Fruit fly (Drosophila melanogaster) whole organism: ENCODE results near the gene CG5909.

ENCODE experiments used
- CG8478 ChIP-seq: fragments of >200 bp; optimal IDR thresholded peaks from 2 replicates; lab custom pipeline; 2018; ENCODE audit warnings: inconsistent platforms
- Dll ChIP-seq: fragments of >200 bp; optimal IDR thresholded peaks from 2 replicates; lab custom pipeline; 2017
- EcR ChIP-seq, 2 experiments: fragments of >200 bp; optimal IDR thresholded peaks; 2 replicates each; lab custom pipeline; 2017; ENCODE audit warnings: missing biosample characterization in 2 of 2, missing genetic modification characterization in 2 of 2, missing genetic modification reagents in 2 of 2
- pan ChIP-seq: fragments of >200 bp; optimal IDR thresholded peaks from 2 replicates; lab custom pipeline; 2017
- psq ChIP-seq: fragments of >200 bp; optimal IDR thresholded peaks from 2 replicates; lab custom pipeline; 2017
- usp ChIP-seq: fragments of >200 bp; optimal IDR thresholded peaks from 2 replicates; lab custom pipeline; 2017; ENCODE audit warnings: missing biosample characterization, missing genetic modification characterization, mixed read lengths

Gene CG5909

DNA sequence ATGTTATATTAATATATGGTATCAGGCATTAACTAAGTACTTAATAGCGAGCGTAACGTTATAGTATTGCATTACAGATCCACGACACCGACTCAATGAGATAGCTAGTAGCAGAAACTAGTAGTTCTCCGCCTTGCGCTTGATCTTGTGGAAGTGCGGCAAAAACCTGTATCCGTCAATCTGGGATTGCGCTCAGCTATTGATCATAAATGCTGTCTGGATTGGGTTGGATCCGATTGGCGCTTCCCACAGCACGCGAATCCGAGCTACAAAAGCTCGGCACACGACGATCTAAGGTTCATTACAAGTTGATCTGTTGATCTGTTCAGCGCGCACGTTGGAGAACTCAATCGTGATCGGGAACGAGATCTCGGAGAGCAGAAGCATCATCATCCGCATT is at the start of gene CG5909:
CG5909 (plus strand) TSS at position 301 of the 400 bp plus-strand sequence.
- TF ChIP-seq CG8478 (lab: Kevin White, UChicago) (no peak), EcR (GFP tag; optimal IDR thresholded peaks at IDR 0.05; lab: Kevin White, UChicago) (no peak), psq (lab: Kevin White, UChicago) (no peak), usp (GFP tag; lab: Kevin White, UChicago) (no peak), Dll (no peak)

DNA sequence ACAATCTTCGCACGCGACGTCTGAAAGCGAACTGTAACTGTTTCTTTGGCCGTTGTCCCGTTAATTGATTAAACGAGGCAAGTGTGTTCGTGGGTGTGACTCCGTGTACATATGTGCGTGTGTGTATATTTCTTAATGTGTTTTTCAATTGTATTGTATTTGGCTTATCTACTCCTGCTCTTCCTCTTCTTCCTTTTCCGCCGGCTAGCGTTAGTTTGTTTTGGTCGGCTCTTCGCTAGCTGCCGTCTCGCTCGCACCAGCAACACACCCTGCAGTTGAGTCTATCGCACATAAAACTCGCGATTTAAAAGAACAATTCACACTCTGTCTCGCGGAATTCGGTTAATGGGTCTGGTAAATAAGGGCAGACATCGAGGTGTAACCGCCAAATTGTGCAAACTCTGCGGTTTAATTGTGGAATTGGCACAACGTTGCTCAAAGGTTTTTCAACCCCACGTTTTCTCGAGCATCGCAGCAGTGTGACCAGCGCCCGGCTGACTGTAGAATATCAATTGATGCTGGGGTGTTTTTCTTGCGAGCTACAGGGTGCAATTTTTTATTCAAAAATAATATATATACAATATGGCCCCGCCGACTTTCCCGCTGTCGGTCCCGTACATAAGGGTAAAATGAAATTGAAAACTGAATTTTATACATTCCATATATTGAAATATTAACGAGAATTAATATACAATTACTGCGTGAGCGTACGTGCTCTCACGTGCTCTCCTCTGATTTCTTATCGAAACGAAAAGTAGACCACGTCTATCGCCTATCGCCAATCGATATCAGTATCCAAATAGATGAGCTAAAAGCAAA is 49.0 kb upstream of the CG5909 start, which contains the start of the genes gb and CG5815:
gb (minus strand) TSS at position 487 of the 819 bp plus-strand sequence.
CG5815 (plus strand) TSS at position 783 of the 819 bp plus-strand sequence.
- no peak for TF ChIP-seq Dll
- peak in 1 of 2 experiments; percentile 72 for TF ChIP-seq EcR (GFP tag; optimal IDR thresholded peaks at IDR 0.05; lab: Kevin White, UChicago)
- TF ChIP-seq pan (lab: Kevin White, UChicago) = no peak

DNA sequence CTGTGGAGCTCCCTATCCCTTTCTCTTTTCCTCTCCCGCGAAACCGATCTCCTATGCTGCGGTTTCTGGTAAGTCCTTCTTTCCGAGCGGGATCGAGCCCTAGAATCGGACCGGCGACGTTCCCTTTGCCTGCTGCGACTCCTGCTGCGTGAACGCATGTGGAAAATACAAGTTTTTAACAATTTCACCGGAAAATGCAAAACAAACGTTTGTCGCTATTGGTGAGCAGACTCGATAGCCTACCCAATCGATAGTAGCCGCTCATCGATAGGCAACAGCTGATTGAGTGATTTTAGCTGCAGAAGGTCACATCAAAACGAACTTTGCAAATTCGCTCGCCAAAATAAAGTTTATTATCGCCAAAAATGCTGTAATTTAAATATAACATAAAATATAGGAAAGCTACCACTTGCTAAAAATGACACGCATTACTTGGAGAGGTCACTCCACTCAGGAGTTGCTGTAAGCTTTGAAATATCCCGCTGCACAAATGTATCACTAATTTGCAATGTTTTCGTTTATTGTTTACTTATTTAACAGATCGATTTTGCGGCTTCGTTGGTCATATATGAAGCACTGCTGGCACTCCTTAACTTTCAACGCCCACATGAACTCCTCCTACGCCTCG is 44.4 kb upstream of the CG5909 start, which contains the start of the genes CG6066 and CG5880:
CG6066 (minus strand) TSS at position 243 of the 628 bp plus-strand sequence.
CG5880 (plus strand) TSS at position 281 of the 628 bp plus-strand sequence.
- no peak for TF ChIP-seq Dll
- TF ChIP-seq usp (GFP tag; lab: Kevin White, UChicago) = no peak

DNA sequence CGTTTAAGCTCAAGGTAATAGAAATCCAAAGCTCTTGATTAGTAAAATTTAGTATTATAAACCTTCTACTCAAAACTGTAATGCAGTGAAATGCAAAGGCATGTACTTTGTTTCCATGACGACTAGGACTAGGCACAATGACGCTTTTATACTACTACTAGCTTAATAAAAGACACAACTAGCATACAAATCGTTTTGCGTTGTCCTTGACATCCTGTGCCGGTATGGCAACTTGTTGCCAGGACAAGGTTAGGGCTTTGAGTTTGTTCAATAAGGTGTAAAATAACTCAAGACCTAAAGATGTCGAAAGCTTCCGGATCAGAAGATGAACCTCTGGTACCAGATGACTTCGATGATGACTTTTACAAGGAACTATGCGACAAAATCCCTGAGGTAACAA is 42.6 kb upstream of the CG5909 start, which contains the start of gene CG5882:
CG5882 (plus strand) TSS at position 301 of the 400 bp plus-strand sequence.
- TF ChIP-seq Dll = no peak

DNA sequence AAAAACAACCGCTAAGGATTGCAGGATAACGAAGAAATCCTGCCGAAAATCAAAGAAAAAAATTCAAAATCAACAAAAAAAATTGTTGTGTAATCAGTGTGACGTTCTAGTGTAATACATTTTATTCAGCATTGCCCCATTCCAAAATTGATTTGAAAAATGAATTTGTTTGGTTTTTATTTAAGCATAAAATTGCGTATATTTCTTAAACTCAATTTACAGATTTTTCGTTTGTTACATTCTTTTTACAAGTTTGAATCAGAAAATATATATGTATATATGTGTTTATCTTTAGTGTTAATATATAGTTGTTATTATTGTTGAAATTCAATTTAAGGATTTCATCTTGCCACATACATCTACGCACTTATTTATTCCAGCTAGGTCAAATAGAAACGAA is 36.4 kb upstream of the CG5909 start, which contains the start of gene CG6059:
CG6059 (minus strand) TSS at position 101 of the 400 bp plus-strand sequence.
- TF ChIP-seq pan (lab: Kevin White, UChicago) (no peak), Dll (no peak), CG8478 (lab: Kevin White, UChicago) (no peak), EcR (GFP tag; optimal IDR thresholded peaks at IDR 0.05; lab: Kevin White, UChicago) (no peak)

DNA sequence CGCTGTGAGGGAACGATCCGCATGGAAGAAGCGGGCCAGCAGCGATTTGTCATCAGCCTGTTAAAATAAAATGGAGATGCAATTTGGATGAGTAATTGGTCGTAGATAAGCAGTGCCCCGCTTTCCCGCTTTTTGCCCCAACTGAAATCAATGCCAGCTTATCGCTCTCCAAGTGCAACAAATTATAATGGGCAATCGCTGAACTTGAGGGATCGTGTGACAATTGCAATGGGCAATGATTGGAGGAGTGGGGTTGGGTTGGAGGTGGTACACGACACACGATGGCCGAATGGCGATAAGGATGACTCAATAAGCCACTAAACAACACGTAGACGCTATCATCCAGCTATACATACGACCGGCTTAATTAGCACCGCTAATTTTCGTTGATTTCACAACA is 32.2 kb upstream of the CG5909 start:
- no peak for TF ChIP-seq usp (GFP tag; lab: Kevin White, UChicago)
- TF ChIP-seq pan (lab: Kevin White, UChicago) = no peak
- TF ChIP-seq EcR (GFP tag; optimal IDR thresholded peaks at IDR 0.05; lab: Kevin White, UChicago) = no peak
- TF ChIP-seq psq (lab: Kevin White, UChicago) = no peak
- no peak for TF ChIP-seq Dll
- TF ChIP-seq CG8478 (lab: Kevin White, UChicago) = no peak

DNA sequence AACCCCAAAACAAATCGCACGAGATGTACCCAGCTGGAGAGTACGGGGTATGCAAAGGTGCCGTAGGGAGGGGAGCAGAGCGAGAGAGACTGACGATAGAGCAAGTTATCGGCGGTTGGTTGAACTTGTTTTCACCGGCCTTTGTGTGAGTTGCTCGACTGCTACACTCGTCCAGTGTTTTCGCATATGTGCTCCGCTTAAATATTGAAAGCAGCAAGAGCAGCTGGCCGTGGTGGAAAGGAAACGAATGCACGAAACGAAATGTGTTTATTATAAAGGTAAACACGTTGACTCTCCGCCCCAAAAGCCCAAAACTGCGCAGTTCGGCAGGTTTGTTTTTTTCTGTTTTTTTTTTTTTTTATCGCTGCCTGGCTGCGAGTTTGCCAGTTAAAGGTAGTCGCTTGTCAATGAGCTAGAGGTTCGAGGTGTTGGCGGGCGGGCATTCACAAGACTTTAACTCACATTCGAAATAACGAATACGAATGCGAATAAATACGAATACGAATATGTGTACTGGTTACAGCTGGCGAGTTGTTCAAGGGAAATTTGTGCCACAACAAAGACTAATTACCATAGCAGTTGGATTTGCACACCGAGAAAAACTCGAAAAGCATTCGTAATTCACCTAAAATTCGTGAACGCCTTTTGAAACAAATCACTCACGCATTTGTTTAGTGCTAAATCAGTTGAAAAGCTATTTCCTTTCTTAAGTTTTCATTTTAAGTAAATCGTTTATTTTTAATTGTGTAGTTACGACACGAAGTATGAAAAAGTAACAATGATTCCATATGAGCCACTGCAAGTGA is 31.2 kb upstream of the CG5909 start:
- no peak for TF ChIP-seq psq (lab: Kevin White, UChicago)
- no peak for TF ChIP-seq CG8478 (lab: Kevin White, UChicago)
- TF ChIP-seq pan (lab: Kevin White, UChicago) = no peak
- TF ChIP-seq Dll = no peak
- no peak for TF ChIP-seq EcR (GFP tag; optimal IDR thresholded peaks at IDR 0.05; lab: Kevin White, UChicago)
- TF ChIP-seq usp (GFP tag; lab: Kevin White, UChicago) = no peak

DNA sequence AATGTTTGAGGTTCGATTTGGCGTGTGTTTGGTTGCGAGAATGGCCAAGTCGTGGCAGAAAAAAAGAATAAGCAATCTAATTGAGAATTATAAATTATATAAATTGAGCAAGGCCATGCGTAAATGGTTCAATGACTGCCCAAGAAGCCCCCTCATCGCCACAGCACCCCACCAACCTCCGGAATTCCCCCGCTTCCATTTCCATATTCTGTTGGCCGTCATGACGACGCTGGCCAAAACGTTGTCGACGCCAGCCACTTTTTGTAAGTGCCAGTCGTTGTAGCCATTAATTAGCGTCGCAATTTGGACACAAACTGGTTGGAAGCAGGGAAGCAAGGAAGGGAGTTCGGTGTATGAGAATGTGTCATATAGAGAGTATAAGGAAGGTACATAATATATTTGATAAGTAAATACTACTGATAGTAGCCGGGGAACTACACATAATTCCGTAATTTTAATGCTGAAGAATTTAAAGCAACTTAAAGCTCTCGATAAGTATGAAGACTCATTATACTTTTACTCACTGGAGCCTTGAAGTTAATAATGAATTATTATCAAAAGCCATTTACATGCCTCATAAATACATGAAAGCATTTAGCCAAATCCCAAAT is 30.3 kb upstream of the CG5909 start:
- TF ChIP-seq psq (lab: Kevin White, UChicago) = no peak
- TF ChIP-seq pan (lab: Kevin White, UChicago) = no peak
- no peak for TF ChIP-seq CG8478 (lab: Kevin White, UChicago)
- no peak for TF ChIP-seq Dll
- TF ChIP-seq usp (GFP tag; lab: Kevin White, UChicago) = no peak
- no peak for TF ChIP-seq EcR (GFP tag; optimal IDR thresholded peaks at IDR 0.05; lab: Kevin White, UChicago)

DNA sequence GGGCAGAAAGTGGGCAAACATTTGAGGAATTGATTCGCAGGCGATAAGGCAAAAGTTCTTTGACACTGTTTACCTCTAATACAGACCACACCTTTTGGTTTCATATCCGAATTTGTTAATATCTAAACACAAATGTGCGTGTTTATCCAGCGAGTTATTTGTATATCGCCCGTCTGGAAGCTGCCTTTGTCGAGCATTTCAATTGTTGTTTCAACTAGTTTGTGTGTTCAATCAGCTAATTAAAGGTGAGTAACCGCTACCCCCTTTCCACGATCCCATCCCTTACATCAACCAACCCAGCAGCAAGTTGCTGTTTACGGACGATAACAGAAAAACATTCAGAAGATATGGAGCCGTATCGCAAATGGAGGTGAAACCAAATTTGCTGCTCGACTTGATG is 29.6 kb upstream of the CG5909 start:
- TF ChIP-seq usp (GFP tag; lab: Kevin White, UChicago) (no peak), Dll (no peak), pan (lab: Kevin White, UChicago) (no peak), CG8478 (lab: Kevin White, UChicago) (no peak), psq (lab: Kevin White, UChicago) (no peak), EcR (GFP tag; optimal IDR thresholded peaks at IDR 0.05; lab: Kevin White, UChicago) (no peak)

DNA sequence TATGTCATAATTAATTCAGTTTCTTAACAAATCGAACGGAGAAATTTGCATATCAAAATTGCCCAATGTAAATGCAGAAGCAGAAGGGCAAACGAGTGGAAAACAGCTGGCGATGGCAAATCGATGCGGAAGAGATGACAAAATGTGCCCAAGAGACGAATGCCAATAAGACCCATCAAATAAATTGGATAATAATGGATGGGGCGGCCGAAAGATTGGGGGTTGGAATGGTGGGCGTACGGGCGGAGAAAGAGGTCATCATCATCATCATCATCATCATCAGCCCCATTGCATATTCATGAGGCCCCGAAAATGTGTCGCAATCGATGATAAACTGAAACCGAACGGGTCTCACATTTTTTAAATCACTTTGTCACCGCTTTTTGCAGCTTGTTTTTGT is 27.0 kb upstream of the CG5909 start:
- TF ChIP-seq Dll (no peak), EcR (GFP tag; optimal IDR thresholded peaks at IDR 0.05; lab: Kevin White, UChicago) (no peak)

DNA sequence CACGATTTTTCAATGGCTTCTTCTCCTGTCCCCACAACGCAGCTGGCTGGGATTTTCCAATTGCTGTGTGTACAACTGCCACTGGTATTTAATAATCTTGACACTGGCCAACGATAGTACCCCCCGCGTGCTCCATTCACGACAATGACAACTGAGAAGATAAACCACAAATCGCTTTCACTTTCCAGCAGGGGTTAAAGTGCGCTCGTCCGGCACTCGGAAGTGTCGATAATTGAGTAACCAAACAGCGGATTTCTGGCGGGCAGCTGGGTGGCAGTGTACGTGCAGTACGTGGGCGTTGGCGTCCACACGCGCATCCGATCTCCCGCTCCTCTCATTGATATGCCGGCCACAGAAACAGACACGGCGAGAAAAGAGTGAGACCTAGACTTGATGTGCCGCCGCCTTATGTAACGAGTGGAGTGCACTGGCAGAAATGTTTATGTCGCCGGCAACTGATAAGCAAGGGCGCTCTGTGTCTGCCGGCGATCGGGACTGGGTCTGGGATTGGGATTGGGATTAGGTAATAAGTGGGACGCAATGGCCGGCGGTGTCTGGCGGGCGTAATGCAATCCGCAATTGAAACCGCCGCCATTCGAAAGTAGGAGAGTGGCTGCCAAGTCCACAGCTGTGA is 26.1 kb upstream of the CG5909 start:
- TF ChIP-seq EcR (GFP tag; optimal IDR thresholded peaks at IDR 0.05; lab: Kevin White, UChicago) (no peak), psq (lab: Kevin White, UChicago) (no peak), CG8478 (lab: Kevin White, UChicago) (no peak), pan (lab: Kevin White, UChicago) (no peak), usp (GFP tag; lab: Kevin White, UChicago) (no peak), Dll (no peak)
